Fruit fly (Drosophila melanogaster): ENCODE data around the gene CG14853.
A peak's percentile ranks its signal among the peaks of the same experiment; 100 is the strongest.

CG14853 gene

dm6 chr3R:14655912-14656700 is 46.7 kb downstream of the CG14853 start:
- TF ChIP-seq cnc (optimal IDR thresholded peaks at IDR 0.05) = no peak
- no peak for TF ChIP-seq pad (GFP tag; optimal IDR thresholded peaks at IDR 0.05)
- TF ChIP-seq ovo (GFP tag; optimal IDR thresholded peaks at IDR 0.05) = no peak
- TF ChIP-seq CG7045 (GFP tag; optimal IDR thresholded peaks at IDR 0.05) = no peak
- no peak for TF ChIP-seq CG12768 (GFP tag; optimal IDR thresholded peaks at IDR 0.05)
- TF ChIP-seq Mnt (GFP tag; optimal IDR thresholded peaks at IDR 0.05) = no peak
- TF ChIP-seq cic (GFP tag; optimal IDR thresholded peaks at IDR 0.05) = no peak
- no peak for TF ChIP-seq Crg-1 (GFP tag; optimal IDR thresholded peaks at IDR 0.05)
- TF ChIP-seq CG14711 (tag; optimal IDR thresholded peaks at IDR 0.05) = no peak
- TF ChIP-seq CG7101 (tag; optimal IDR thresholded peaks at IDR 0.05) = no peak
- no peak for TF ChIP-seq tj (GFP tag; optimal IDR thresholded peaks at IDR 0.05)
- no peak for TF ChIP-seq bab1 (GFP tag; optimal IDR thresholded peaks at IDR 0.05)
- TF ChIP-seq Hr96 (GFP tag; optimal IDR thresholded peaks at IDR 0.05) = no peak
- no peak for TF ChIP-seq CG1620 (GFP tag; optimal IDR thresholded peaks at IDR 0.05)
- TF ChIP-seq Clk (GFP tag; optimal IDR thresholded peaks at IDR 0.05) = no peak
- TF ChIP-seq toe (GFP tag; optimal IDR thresholded peaks at IDR 0.05) = no peak

dm6 chr3R:14656760-14657604 is 47.5 kb downstream of the CG14853 start, which contains the start of gene CG3505:
CG3505 (plus strand) TSS chr3R:14657447.
- peak; percentile 50 for TF ChIP-seq CG33017 (tag; optimal IDR thresholded peaks at IDR 0.05)
- no peak for TF ChIP-seq Hr96 (GFP tag; optimal IDR thresholded peaks at IDR 0.05)
- TF ChIP-seq pad (GFP tag; optimal IDR thresholded peaks at IDR 0.05) = peak; percentile 4
- no peak for TF ChIP-seq CG1620 (GFP tag; optimal IDR thresholded peaks at IDR 0.05)
- no peak for TF ChIP-seq toe (GFP tag; optimal IDR thresholded peaks at IDR 0.05)
- peak; percentile 47 for TF ChIP-seq CG7101 (tag; optimal IDR thresholded peaks at IDR 0.05)
- TF ChIP-seq CG11617 (GFP tag; optimal IDR thresholded peaks at IDR 0.05) = no peak
- TF ChIP-seq Clk (GFP tag; optimal IDR thresholded peaks at IDR 0.05) = no peak
- TF ChIP-seq kay (GFP tag; ENCODE audit: borderline replicate concordance) = no peak
- no peak for TF ChIP-seq Crg-1 (GFP tag; optimal IDR thresholded peaks at IDR 0.05)
- no peak for TF ChIP-seq ovo (GFP tag; optimal IDR thresholded peaks at IDR 0.05)
- peak; percentile 24 for TF ChIP-seq CG14711 (tag; optimal IDR thresholded peaks at IDR 0.05)
- peak; percentile 37 for TF ChIP-seq Mnt (GFP tag; optimal IDR thresholded peaks at IDR 0.05)
- TF ChIP-seq tj (GFP tag; optimal IDR thresholded peaks at IDR 0.05) = no peak
- no peak for TF ChIP-seq cnc (optimal IDR thresholded peaks at IDR 0.05)
- peak; percentile 17 for TF ChIP-seq CG12768 (GFP tag; optimal IDR thresholded peaks at IDR 0.05)
- peak; percentile 66 for TF ChIP-seq CG7045 (GFP tag; optimal IDR thresholded peaks at IDR 0.05)
- TF ChIP-seq CG5204 (GFP tag; optimal IDR thresholded peaks at IDR 0.05) = no peak
- peak; percentile 68 for TF ChIP-seq cic (GFP tag; optimal IDR thresholded peaks at IDR 0.05)
- peak; percentile 40 for TF ChIP-seq bab1 (GFP tag; optimal IDR thresholded peaks at IDR 0.05)

- no peak for TF ChIP-seq Clk (GFP tag; optimal IDR thresholded peaks at IDR 0.05)
- no peak for TF ChIP-seq CG5204 (GFP tag; optimal IDR thresholded peaks at IDR 0.05)
- TF ChIP-seq CG7045 (GFP tag; optimal IDR thresholded peaks at IDR 0.05) = no peak
- no peak for TF ChIP-seq CG12768 (GFP tag; optimal IDR thresholded peaks at IDR 0.05)
- no peak for TF ChIP-seq CG7101 (tag; optimal IDR thresholded peaks at IDR 0.05)
- no peak for TF ChIP-seq ovo (GFP tag; optimal IDR thresholded peaks at IDR 0.05)
- TF ChIP-seq Crg-1 (GFP tag; optimal IDR thresholded peaks at IDR 0.05) = no peak
- no peak for TF ChIP-seq Hr96 (GFP tag; optimal IDR thresholded peaks at IDR 0.05)
- no peak for TF ChIP-seq cnc (optimal IDR thresholded peaks at IDR 0.05)
- TF ChIP-seq bab1 (GFP tag; optimal IDR thresholded peaks at IDR 0.05) = no peak
- no peak for TF ChIP-seq kay (GFP tag; ENCODE audit: borderline replicate concordance)
- no peak for TF ChIP-seq CG11617 (GFP tag; optimal IDR thresholded peaks at IDR 0.05)
- no peak for TF ChIP-seq toe (GFP tag; optimal IDR thresholded peaks at IDR 0.05)
- TF ChIP-seq Mnt (GFP tag; optimal IDR thresholded peaks at IDR 0.05) = no peak
- TF ChIP-seq CG1620 (GFP tag; optimal IDR thresholded peaks at IDR 0.05) = no peak
- TF ChIP-seq CG14711 (tag; optimal IDR thresholded peaks at IDR 0.05) = no peak
- TF ChIP-seq cic (GFP tag; optimal IDR thresholded peaks at IDR 0.05) = no peak
- TF ChIP-seq CG33017 (tag; optimal IDR thresholded peaks at IDR 0.05) = no peak
- TF ChIP-seq pad (GFP tag; optimal IDR thresholded peaks at IDR 0.05) = no peak
- no peak for TF ChIP-seq tj (GFP tag; optimal IDR thresholded peaks at IDR 0.05)
Observed at dm6 chr3R:14657605-14657910, 48.1 kb downstream of the CG14853 start.

dm6 chr3R:14658170-14658569 is 48.7 kb downstream of the CG14853 start:
- TF ChIP-seq Crg-1 (GFP tag; optimal IDR thresholded peaks at IDR 0.05) (no peak), Mnt (GFP tag; optimal IDR thresholded peaks at IDR 0.05) (no peak), toe (GFP tag; optimal IDR thresholded peaks at IDR 0.05) (no peak), CG7101 (tag; optimal IDR thresholded peaks at IDR 0.05) (no peak), tj (GFP tag; optimal IDR thresholded peaks at IDR 0.05) (no peak), Clk (GFP tag; optimal IDR thresholded peaks at IDR 0.05) (no peak), CG1620 (GFP tag; optimal IDR thresholded peaks at IDR 0.05) (no peak), ovo (GFP tag; optimal IDR thresholded peaks at IDR 0.05) (no peak)

- peak; percentile 16 for TF ChIP-seq pad (GFP tag; optimal IDR thresholded peaks at IDR 0.05)
- peak; percentile 41 for TF ChIP-seq CG12768 (GFP tag; optimal IDR thresholded peaks at IDR 0.05)
- TF ChIP-seq CG7045 (GFP tag; optimal IDR thresholded peaks at IDR 0.05) = no peak
- peak; percentile 23 for TF ChIP-seq CG1620 (GFP tag; optimal IDR thresholded peaks at IDR 0.05)
- peak; percentile 35 for TF ChIP-seq cic (GFP tag; optimal IDR thresholded peaks at IDR 0.05)
- TF ChIP-seq bab1 (GFP tag; optimal IDR thresholded peaks at IDR 0.05) = peak; percentile 75
- no peak for TF ChIP-seq CG33017 (tag; optimal IDR thresholded peaks at IDR 0.05)
- peak; percentile 58 for TF ChIP-seq Crg-1 (GFP tag; optimal IDR thresholded peaks at IDR 0.05)
- TF ChIP-seq CG11617 (GFP tag; optimal IDR thresholded peaks at IDR 0.05) = peak; percentile 45
- no peak for TF ChIP-seq Hr96 (GFP tag; optimal IDR thresholded peaks at IDR 0.05)
- TF ChIP-seq kay (GFP tag; ENCODE audit: borderline replicate concordance) = no peak
- peak; percentile 3 for TF ChIP-seq CG7101 (tag; optimal IDR thresholded peaks at IDR 0.05)
- TF ChIP-seq Mnt (GFP tag; optimal IDR thresholded peaks at IDR 0.05) = peak; percentile 34
- TF ChIP-seq tj (GFP tag; optimal IDR thresholded peaks at IDR 0.05) = peak; percentile 32
- TF ChIP-seq Clk (GFP tag; optimal IDR thresholded peaks at IDR 0.05) = no peak
- TF ChIP-seq CG14711 (tag; optimal IDR thresholded peaks at IDR 0.05) = peak; percentile 30
Observed at dm6 chr3R:14659354-14659804, 49.9 kb downstream of the CG14853 start, which contains the start of gene Hexim. Hexim (plus strand) TSS chr3R:14659438.
